Fruit fly (Drosophila melanogaster): ENCODE measurements around the gene Akap200.

Gene Akap200

dm6 chr2L:8376717-8377116 lies 38.8 kb upstream of the Akap200 start, which contains the start of the genes CG13390 and CG17294 (continued):
- TF ChIP-seq Hr38 (GFP tag; optimal IDR thresholded peaks at IDR 0.05) (peak; percentile 45), net (GFP tag; optimal IDR thresholded peaks at IDR 0.05) (peak; percentile 99), fkh (GFP tag; optimal IDR thresholded peaks at IDR 0.05) (peak; percentile 95), Sox102F (GFP tag; optimal IDR thresholded peaks at IDR 0.05) (peak; percentile 99), CG8632 (GFP tag; optimal IDR thresholded peaks at IDR 0.05) (peak; percentile 100), CG15336 (GFP tag; IDR thresholded peaks at IDR 0.05) (peak; percentile 100), svp (GFP tag) (peak; percentile 100), CG6808 (GFP tag; optimal IDR thresholded peaks at IDR 0.05) (peak; percentile 99), CG8119 (GFP tag; IDR thresholded peaks at IDR 0.05) (peak; percentile 100), CG3032 (tag; optimal IDR thresholded peaks at IDR 0.05) (peak; percentile 100), CG6163 (GFP tag; IDR thresholded peaks at IDR 0.05) (peak; percentile 100), Blimp-1 (GFP tag; optimal IDR thresholded peaks at IDR 0.05) (peak; percentile 98), acj6 (GFP tag; optimal IDR thresholded peaks at IDR 0.05) (peak; percentile 100), pdm3 (GFP tag; optimal IDR thresholded peaks at IDR 0.05) (peak; percentile 99), Sox14 (GFP tag; optimal IDR thresholded peaks at IDR 0.05) (peak; percentile 98), esn (GFP tag; optimal IDR thresholded peaks at IDR 0.05) (peak; percentile 99), CG1621 (tag; optimal IDR thresholded peaks at IDR 0.05) (peak; percentile 98), achi (GFP tag; optimal IDR thresholded peaks at IDR 0.05) (peak; percentile 99), CG9139 (GFP tag; optimal IDR thresholded peaks at IDR 0.05) (peak; percentile 99), CG11902 (GFP tag; optimal IDR thresholded peaks at IDR 0.05) (peak; percentile 99), OdsH (GFP tag; optimal IDR thresholded peaks at IDR 0.05) (peak; percentile 99), cyc (GFP tag; optimal IDR thresholded peaks at IDR 0.05) (peak; percentile 99), Gug (GFP tag; IDR thresholded peaks at IDR 0.05) (peak; percentile 99), topi (GFP tag; optimal IDR thresholded peaks at IDR 0.05) (peak; percentile 99), CG11762 (GFP tag; optimal IDR thresholded peaks at IDR 0.05; ENCODE audit: insufficient read depth) (peak; percentile 99), Ets96B (tag; optimal IDR thresholded peaks at IDR 0.05) (peak; percentile 99), CG3919 (GFP tag; optimal IDR thresholded peaks at IDR 0.05) (peak; percentile 100), CG7368 (GFP tag; optimal IDR thresholded peaks at IDR 0.05) (peak; percentile 99), CG6276 (GFP tag; optimal IDR thresholded peaks at IDR 0.05) (peak; percentile 99), Smox (GFP tag; optimal IDR thresholded peaks at IDR 0.05) (peak; percentile 99), CG11294 (GFP tag; IDR thresholded peaks at IDR 0.05) (peak; percentile 99), fd59A (GFP tag; optimal IDR thresholded peaks at IDR 0.05) (peak; percentile 98)

- TF ChIP-seq CG1621 (tag; optimal IDR thresholded peaks at IDR 0.05) (no peak), Hr4 (GFP tag; optimal IDR thresholded peaks at IDR 0.05) (peak; percentile 48), lz (GFP tag; optimal IDR thresholded peaks at IDR 0.05) (peak; percentile 38), CG10631 (GFP tag; optimal IDR thresholded peaks at IDR 0.05) (peak; percentile 32), Ets96B (tag; optimal IDR thresholded peaks at IDR 0.05) (peak; percentile 1), CG10669 (GFP tag; optimal IDR thresholded peaks at IDR 0.05) (no peak), achi (GFP tag; optimal IDR thresholded peaks at IDR 0.05) (peak; percentile 39), eg (GFP tag; IDR thresholded peaks at IDR 0.05) (0 out of 3 replicates have a peak, but pooled peaks have one; percentile 48), Hr38 (GFP tag; optimal IDR thresholded peaks at IDR 0.05) (no peak), CG34406 (GFP tag; optimal IDR thresholded peaks at IDR 0.05) (peak; percentile 29), salr (GFP tag; optimal IDR thresholded peaks at IDR 0.05) (peak in 1 of 2 experiments; percentile 19), CG3919 (GFP tag; optimal IDR thresholded peaks at IDR 0.05) (peak; percentile 48), topi (GFP tag; optimal IDR thresholded peaks at IDR 0.05) (peak; percentile 44), CG4318 (GFP tag; optimal IDR thresholded peaks at IDR 0.05) (no peak), dsx (GFP tag; optimal IDR thresholded peaks at IDR 0.05; ENCODE audit: poor library complexity, severe bottlenecking) (peak; percentile 46), CG11294 (GFP tag; IDR thresholded peaks at IDR 0.05) (no peak), Smox (GFP tag; optimal IDR thresholded peaks at IDR 0.05) (peak; percentile 64), CG8319 (GFP tag; optimal IDR thresholded peaks at IDR 0.05) (no peak), Sox102F (GFP tag; optimal IDR thresholded peaks at IDR 0.05) (peak; percentile 52), CG11902 (GFP tag; optimal IDR thresholded peaks at IDR 0.05) (no peak), fd59A (GFP tag; optimal IDR thresholded peaks at IDR 0.05) (no peak), svp (GFP tag) (peak; percentile 69), Sox15 (GFP tag; optimal IDR thresholded peaks at IDR 0.05) (peak; percentile 12), acj6 (GFP tag; optimal IDR thresholded peaks at IDR 0.05) (peak; percentile 37), CG31627 (GFP tag; optimal IDR thresholded peaks at IDR 0.05) (peak; percentile 19), OdsH (GFP tag; optimal IDR thresholded peaks at IDR 0.05) (peak; percentile 59), CG3032 (tag; optimal IDR thresholded peaks at IDR 0.05) (peak; percentile 8), CG7368 (GFP tag; optimal IDR thresholded peaks at IDR 0.05) (no peak), spab (GFP tag; optimal IDR thresholded peaks at IDR 0.05) (no peak), dac (GFP tag; optimal IDR thresholded peaks at IDR 0.05) (no peak), CG15336 (GFP tag; IDR thresholded peaks at IDR 0.05) (peak; percentile 39), Gug (GFP tag; IDR thresholded peaks at IDR 0.05) (no peak), CG8632 (GFP tag; optimal IDR thresholded peaks at IDR 0.05) (peak; percentile 2), Eip78C (GFP tag) (peak; percentile 79)
Observed at dm6 chr2L:8381508-8382036, 33.9 kb upstream of the Akap200 start, which contains the start of gene AlaRS. AlaRS (minus strand) TSS chr2L:8381764.

All from whole organism, prepupa.